Fruit fly (Drosophila melanogaster) whole organism, embryonic: Measurements from ENCODE around the gene slmb.

ENCODE experiments used
- Awh ChIP-seq: fragments of 200-800 bp; sonication (Bioruptor generic); IDR thresholded peaks from 2 replicates; pipeline ENCODE4, ENCODE4 v1.3.6; 2022; ENCODE audit warnings: missing biosample characterization, missing genetic modification characterization
- CG10654 ChIP-seq: fragments of 200-800 bp; sonication (Bioruptor generic); optimal IDR thresholded peaks from 2 replicates; lab custom pipeline; 2016; ENCODE audit warnings: missing biosample characterization, missing genetic modification characterization
- CG12744 ChIP-seq: fragments of 200-800 bp; sonication (Bioruptor generic); optimal IDR thresholded peaks from 2 replicates; lab custom pipeline; 2016; ENCODE audit warnings: missing biosample characterization, missing genetic modification characterization
- CG14050 ChIP-seq: fragments of 200-800 bp; sonication (Bioruptor generic); IDR thresholded peaks from 3 replicates; pipeline ENCODE4 v1.3.6; 2022; ENCODE audit warnings: missing biosample characterization, missing genetic modification characterization
- CG15479 ChIP-seq: fragments of 200-800 bp; sonication (Bioruptor generic); optimal IDR thresholded peaks from 3 replicates; lab custom pipeline; 2019; ENCODE audit warnings: missing biosample characterization, mild to moderate bottlenecking, missing genetic modification characterization, moderate library complexity
- CG17186 ChIP-seq: fragments of 200-800 bp; sonication (Bioruptor generic); optimal IDR thresholded peaks from 3 replicates; lab custom pipeline; 2017; ENCODE audit warnings: missing biosample characterization, missing genetic modification reagents, missing genetic modification characterization
- CG17829 ChIP-seq: fragments of 200-800 bp; optimal IDR thresholded peaks from 2 replicates; lab custom pipeline; 2019; ENCODE audit warnings: missing biosample characterization, mild to moderate bottlenecking, missing genetic modification characterization, moderate library complexity
- CG31224 ChIP-seq: fragments of 200-800 bp; sonication (Bioruptor generic); IDR thresholded peaks from 2 replicates; pipeline ENCODE4 v1.3.6; 2022; ENCODE audit warnings: missing biosample characterization, missing genetic modification characterization
- CG31441 ChIP-seq: fragments of 200-800 bp; sonication (Bioruptor generic); IDR thresholded peaks from 2 replicates; pipeline ENCODE4 v1.3.6; 2022; ENCODE audit warnings: missing biosample characterization, missing genetic modification characterization
- CG3163 ChIP-seq: fragments of 200-800 bp; sonication (Bioruptor generic); optimal IDR thresholded peaks from 3 replicates; lab custom pipeline; 2016; ENCODE audit warnings: missing biosample characterization, missing genetic modification characterization
- CG32767 ChIP-seq: fragments of 200-800 bp; sonication (Bioruptor generic); IDR thresholded peaks from 2 replicates; pipeline ENCODE4 v1.3.6; 2022; ENCODE audit warnings: missing biosample characterization, missing genetic modification characterization
- CG34224 ChIP-seq: fragments of 200-800 bp; sonication (Bioruptor generic); IDR thresholded peaks from 3 replicates; pipeline ENCODE4 v1.3.6; 2022; ENCODE audit warnings: missing biosample characterization, missing genetic modification characterization; ENCODE audit not compliant: partially characterized antibody
- CG4854 ChIP-seq: fragments of 200-800 bp; sonication (Bioruptor generic); optimal IDR thresholded peaks from 2 replicates; lab custom pipeline; 2016; ENCODE audit warnings: missing biosample characterization, missing genetic modification characterization, inconsistent platforms
- CG6254 ChIP-seq: fragments of 200-800 bp; sonication (Bioruptor generic); optimal IDR thresholded peaks from 3 replicates; lab custom pipeline; 2017; ENCODE audit warnings: mild to moderate bottlenecking, missing biosample characterization, missing genetic modification reagents, missing genetic modification characterization
- CG6813 ChIP-seq: fragments of 200-800 bp; sonication (Bioruptor generic); optimal IDR thresholded peaks from 2 replicates; lab custom pipeline; 2017; ENCODE audit warnings: missing biosample characterization, missing genetic modification characterization, mild to moderate bottlenecking, moderate library complexity, missing genetic modification reagents
- CG8089 ChIP-seq: fragments of 200-800 bp; sonication (Bioruptor generic); optimal IDR thresholded peaks from 3 replicates; lab custom pipeline; 2016; ENCODE audit warnings: missing biosample characterization, missing genetic modification characterization
- CG9215 ChIP-seq: fragments of 200-800 bp; sonication (Bioruptor generic); IDR thresholded peaks from 2 replicates; pipeline ENCODE4 v1.3.6; 2022; ENCODE audit warnings: missing biosample characterization, missing genetic modification characterization
- CG9876 ChIP-seq: fragments of 200-800 bp; sonication (Bioruptor generic); optimal IDR thresholded peaks from 2 replicates; lab custom pipeline; 2016; ENCODE audit warnings: missing biosample characterization, missing genetic modification characterization
- Dp ChIP-seq: fragments of 200-800 bp; sonication (Bioruptor generic); optimal IDR thresholded peaks from 2 replicates; lab custom pipeline; 2018; ENCODE audit warnings: missing biosample characterization, mild to moderate bottlenecking, missing genetic modification characterization, moderate library complexity
- HHEX ChIP-seq: fragments of 200-800 bp; sonication (Bioruptor generic); optimal IDR thresholded peaks from 3 replicates; lab custom pipeline; 2017; ENCODE audit warnings: missing biosample characterization, mild to moderate bottlenecking, missing genetic modification characterization, missing genetic modification reagents
- Hand ChIP-seq: fragments of 200-800 bp; sonication (Bioruptor generic); optimal IDR thresholded peaks from 2 replicates; lab custom pipeline; 2017; ENCODE audit warnings: mild to moderate bottlenecking, missing biosample characterization, missing genetic modification reagents, missing genetic modification characterization
- Hr3 ChIP-seq: fragments of 200-800 bp; sonication (Bioruptor generic); optimal IDR thresholded peaks from 3 replicates; lab custom pipeline; 2016; ENCODE audit warnings: missing biosample characterization, missing genetic modification characterization
- Jarid2 ChIP-seq: fragments of 200-800 bp; sonication (Bioruptor generic); optimal IDR thresholded peaks from 3 replicates; lab custom pipeline; 2017; ENCODE audit warnings: mild to moderate bottlenecking, missing biosample characterization, missing genetic modification reagents, missing genetic modification characterization
- NC2α ChIP-seq: fragments of 200-800 bp; sonication (Bioruptor generic); optimal IDR thresholded peaks from 2 replicates; lab custom pipeline; 2016; ENCODE audit warnings: missing biosample characterization, missing genetic modification characterization
- Rfx ChIP-seq: fragments of 200-800 bp; sonication (Bioruptor generic); IDR thresholded peaks from 2 replicates; pipeline ENCODE4 v1.3.6; 2022; ENCODE audit warnings: missing biosample characterization, missing genetic modification characterization
- Spps ChIP-seq: fragments of 200-800 bp; sonication (Bioruptor generic); optimal IDR thresholded peaks from 2 replicates; lab custom pipeline; 2018; ENCODE audit warnings: missing biosample characterization, mild to moderate bottlenecking, missing genetic modification characterization
- Sry-β ChIP-seq: fragments of 200-800 bp; sonication (Bioruptor generic); optimal IDR thresholded peaks from 2 replicates; lab custom pipeline; 2018; ENCODE audit warnings: missing biosample characterization, mild to moderate bottlenecking, missing genetic modification characterization, moderate library complexity
- Stat92E ChIP-seq, 3 experiments: fragments of >200 bp in 2 of 3; fragments of 200-800 bp in 1 of 3; sonication (Bioruptor generic) in 1 of 3; optimal IDR thresholded peaks; 2 replicates each; lab custom pipeline; 2017 to 2019; ENCODE audit warnings: missing biosample characterization in 3 of 3, missing genetic modification characterization in 3 of 3, mild to moderate bottlenecking in 1 of 3, moderate library complexity in 1 of 3
- abd-A ChIP-seq: fragments of 200-800 bp; sonication (Bioruptor generic); optimal IDR thresholded peaks from 3 replicates; lab custom pipeline; 2019; ENCODE audit warnings: missing biosample characterization, mild to moderate bottlenecking, missing genetic modification characterization, moderate library complexity
- al ChIP-seq: fragments of 200-800 bp; sonication (Bioruptor generic); IDR thresholded peaks from 2 replicates; pipeline ENCODE4 v1.3.6; 2022; ENCODE audit warnings: missing biosample characterization, missing genetic modification characterization
- br ChIP-seq: fragments of >200 bp; optimal IDR thresholded peaks from 2 replicates; lab custom pipeline; 2017
- btn ChIP-seq: fragments of 200-800 bp; sonication (Bioruptor generic); optimal IDR thresholded peaks from 2 replicates; lab custom pipeline; 2016; ENCODE audit warnings: missing biosample characterization, missing genetic modification characterization
- croc ChIP-seq: fragments of 200-800 bp; sonication (Bioruptor generic); conservative IDR thresholded peaks from 3 replicates; pipeline ENCODE4 v1.3.6; 2022; ENCODE audit warnings: missing biosample characterization, missing genetic modification characterization
- dpn ChIP-seq, 2 experiments: fragments of 200-800 bp; sonication (Bioruptor generic); optimal IDR thresholded peaks; 3 replicates each; lab custom pipeline; 2016; ENCODE audit warnings: missing biosample characterization in 2 of 2, missing genetic modification characterization in 2 of 2
- eyg ChIP-seq: fragments of 200-800 bp; sonication (Bioruptor generic); optimal IDR thresholded peaks from 3 replicates; lab custom pipeline; 2016; ENCODE audit warnings: missing biosample characterization, missing genetic modification characterization
- fd102C ChIP-seq: fragments of 200-800 bp; sonication (Bioruptor generic); optimal IDR thresholded peaks from 2 replicates; lab custom pipeline; 2018; ENCODE audit warnings: missing biosample characterization, mild to moderate bottlenecking, missing genetic modification characterization, moderate library complexity
- h ChIP-seq: fragments of >200 bp; optimal IDR thresholded peaks from 2 replicates; lab custom pipeline; 2017
- ham ChIP-seq: fragments of 200-800 bp; sonication (Bioruptor generic); IDR thresholded peaks from 2 replicates; pipeline ENCODE4 v1.3.6; 2022; ENCODE audit warnings: missing biosample characterization, missing genetic modification characterization
- hb ChIP-seq: fragments of 200-800 bp; sonication (Bioruptor generic); IDR thresholded peaks from 3 replicates; pipeline ENCODE4 v1.3.6; 2022; ENCODE audit warnings: missing biosample characterization, missing genetic modification characterization; ENCODE audit not compliant: partially characterized antibody
- kni ChIP-seq: fragments of 200-800 bp; sonication (Bioruptor generic); optimal IDR thresholded peaks from 3 replicates; lab custom pipeline; 2017; ENCODE audit warnings: mild to moderate bottlenecking, missing biosample characterization, missing genetic modification reagents, missing genetic modification characterization
- odd ChIP-seq: fragments of 200-800 bp; sonication (Bioruptor generic); optimal IDR thresholded peaks from 2 replicates; lab custom pipeline; 2017; ENCODE audit warnings: missing biosample characterization, mild to moderate bottlenecking, missing genetic modification characterization
- onecut ChIP-seq: fragments of 200-800 bp; sonication (Bioruptor generic); IDR thresholded peaks from 2 replicates; pipeline ENCODE4 v1.3.6; 2022; ENCODE audit warnings: missing biosample characterization, missing genetic modification characterization
- otp ChIP-seq: fragments of 200-800 bp; sonication (Bioruptor generic); IDR thresholded peaks from 3 replicates; pipeline ENCODE4, ENCODE4 v1.3.6; 2022; ENCODE audit warnings: missing biosample characterization, missing genetic modification characterization
- pita ChIP-seq: fragments of 200-800 bp; sonication (Bioruptor generic); optimal IDR thresholded peaks from 2 replicates; lab custom pipeline; 2017; ENCODE audit warnings: missing biosample characterization, mild to moderate bottlenecking, missing genetic modification characterization
- rib ChIP-seq: fragments of 200-800 bp; sonication (Bioruptor generic); IDR thresholded peaks from 2 replicates; pipeline ENCODE4 v1.3.6; 2022; ENCODE audit warnings: missing biosample characterization, missing genetic modification characterization
- salm ChIP-seq: fragments of 200-800 bp; sonication (Bioruptor generic); optimal IDR thresholded peaks from 2 replicates; lab custom pipeline; 2018; ENCODE audit warnings: missing biosample characterization, mild to moderate bottlenecking, missing genetic modification characterization
- sc ChIP-seq, 3 experiments: fragments of >200 bp in 2 of 3; fragments of 200-800 bp in 1 of 3; sonication (Bioruptor generic) in 1 of 3; optimal IDR thresholded peaks; 2 replicates in 2 of 3; 3 replicates in 1 of 3; lab custom pipeline; 2017; ENCODE audit warnings: mild to moderate bottlenecking in 1 of 3, missing biosample characterization in 1 of 3, missing genetic modification characterization in 1 of 3, missing genetic modification reagents in 1 of 3
- sens-2 ChIP-seq: fragments of 200-800 bp; sonication (Bioruptor generic); IDR thresholded peaks from 2 replicates; pipeline ENCODE4 v1.3.6; 2022; ENCODE audit warnings: missing biosample characterization, missing genetic modification characterization
- sima ChIP-seq: fragments of 200-800 bp; sonication (Bioruptor generic); optimal IDR thresholded peaks from 2 replicates; lab custom pipeline; 2016; ENCODE audit warnings: missing biosample characterization, missing genetic modification characterization
- tap ChIP-seq: fragments of 200-800 bp; optimal IDR thresholded peaks from 3 replicates; lab custom pipeline; 2019; ENCODE audit warnings: missing biosample characterization, mild to moderate bottlenecking, missing genetic modification characterization, moderate library complexity
- tx ChIP-seq: fragments of 200-800 bp; sonication (Bioruptor generic); optimal IDR thresholded peaks from 2 replicates; lab custom pipeline; 2016; ENCODE audit warnings: missing biosample characterization, missing genetic modification characterization

The slmb gene

DNA sequence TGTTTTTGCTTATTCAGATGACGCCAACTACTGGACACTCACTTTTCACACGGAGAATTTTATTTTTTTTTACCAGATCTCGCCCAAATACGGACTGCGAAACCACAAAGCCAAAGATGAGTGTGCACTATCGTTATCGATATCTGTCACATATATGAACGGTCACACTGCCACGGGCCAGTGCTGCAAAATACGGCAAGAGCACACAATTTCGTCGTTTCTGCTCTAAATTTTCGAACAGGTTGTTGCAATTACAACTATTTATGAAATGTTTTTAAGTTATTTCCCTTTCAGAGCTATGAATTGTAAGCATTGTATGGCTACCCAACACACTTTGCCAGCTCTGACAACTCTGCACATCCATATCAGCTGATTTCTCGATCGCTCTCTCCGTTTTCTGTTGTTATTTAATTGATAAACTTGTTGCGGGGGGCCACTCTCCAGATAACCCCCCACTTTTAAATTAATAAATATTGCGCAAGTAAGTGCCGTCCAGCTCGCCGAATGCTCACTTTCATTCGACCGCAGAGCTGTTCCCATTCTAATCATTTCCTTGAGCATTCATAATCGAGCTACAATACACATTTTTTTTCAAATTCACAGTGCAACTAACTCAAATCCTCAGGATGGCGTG, at the start of gene slmb, which contains the start of gene CG5793 (continued):
- TF ChIP-seq CG6813 (GFP tag; lab: Kevin White, UChicago) (no peak), CG8089 (GFP tag; lab: Kevin White, UChicago) (peak; percentile 20), Hr3 (GFP tag; lab: Kevin White, UChicago) (peak; percentile 18), CG32767 (GFP tag; lab: Robert Waterston, UW) (no peak), eyg (GFP tag; lab: Kevin White, UChicago) (peak; percentile 37), pita (GFP tag; lab: Kevin White, UChicago) (no peak), CG15479 (GFP tag; lab: Kevin White, UChicago) (peak; percentile 0), CG14050 (GFP tag; lab: Robert Waterston, UW) (no peak), kni (peak; percentile 45), NC2α (no peak), Hand (peak; percentile 15), salm (tag; lab: Kevin White, UChicago) (peak; percentile 42), HHEX (peak; percentile 3), abd-A (no peak), CG17186 (GFP tag; lab: Kevin White, UChicago) (peak; percentile 68), CG31441 (no peak), CG9876 (GFP tag; lab: Kevin White, UChicago) (peak; percentile 35), Jarid2 (no peak), al (no peak), CG17829 (tag; lab: Kevin White, UChicago) (no peak), Awh (no peak), br (lab: Kevin White, UChicago) (no peak), CG10654 (GFP tag; lab: Kevin White, UChicago) (peak; percentile 16), dpn (GFP tag; optimal IDR thresholded peaks at IDR 0.05; lab: Kevin White, UChicago) (peak; percentile 59 to 67), CG9215 (GFP tag; lab: Robert Waterston, UW) (no peak; the same call in 1 of the 2 replicates), onecut (GFP tag; lab: Robert Waterston, UW) (no peak), otp (GFP tag; lab: Robert Waterston, UW) (no peak), tx (GFP tag; lab: Kevin White, UChicago) (peak; percentile 1), Stat92E (GFP tag; optimal IDR thresholded peaks at IDR 0.05; lab: Kevin White, UChicago) (no peak), Rfx (GFP tag; lab: Robert Waterston, UW) (peak; percentile 46), btn (GFP tag; lab: Kevin White, UChicago) (no peak), ham (GFP tag; lab: Robert Waterston, UW) (no peak), Sry-β (peak; percentile 21), odd (GFP tag; lab: Kevin White, UChicago) (no peak), sens-2 (GFP tag; lab: Robert Waterston, UW) (no peak), CG4854 (GFP tag; lab: Kevin White, UChicago) (no peak)

- TF ChIP-seq CG34224 (GFP tag; lab: Robert Waterston, UW) (no peak), sima (no peak), fd102C (no peak), CG31224 (GFP tag; lab: Robert Waterston, UW) (no peak), CG3163 (GFP tag; lab: Kevin White, UChicago) (no peak), rib (GFP tag; lab: Robert Waterston, UW) (0 out of 2 replicates have a peak, but pooled peaks have one; percentile 38), Hand (peak; percentile 21), Spps (tag; lab: Kevin White, UChicago) (no peak), Dp (GFP tag; lab: Kevin White, UChicago) (no peak), Stat92E (GFP tag; optimal IDR thresholded peaks at IDR 0.05; lab: Kevin White, UChicago) (no peak), CG6254 (peak; percentile 32), tap (no peak), CG12744 (no peak), h (no peak), croc (GFP tag; lab: Robert Waterston, UW) (no peak), sc (optimal IDR thresholded peaks at IDR 0.05; lab: Kevin White, UChicago) (no peak), sc (GFP tag; optimal IDR thresholded peaks at IDR 0.05; lab: Kevin White, UChicago) (no peak), CG9215 (GFP tag; lab: Robert Waterston, UW) (no peak), hb (no peak)
These were observed 49.4 kb upstream of the slmb start for dm6 chr3R:21176663-21177145.
